Worm (Caenorhabditis elegans) whole organism, young adult: ENCODE data around the gene F49E2.5.

Experiments used
- ama-1 ChIP-seq, 3 experiments: fragments of 150-350 bp in 1 of 3; sonication (generic microtip) in 2 of 3; optimal IDR thresholded peaks; 2 replicates each; lab custom pipeline; 2014 to 2018; ENCODE audit warnings: missing biosample characterization in 2 of 3, missing genetic modification characterization in 2 of 3, missing genetic modification reagents in 2 of 3
- athp-1 ChIP-seq: sonication (generic microtip); optimal IDR thresholded peaks from 2 replicates; lab custom pipeline; 2017; ENCODE audit warnings: mild to moderate bottlenecking, missing genetic modification characterization, missing compliant biosample characterization
- ets-4 ChIP-seq: fragments of 200-800 bp; sonication (Bioruptor generic); optimal IDR thresholded peaks from 2 replicates; lab custom pipeline; 2018; ENCODE audit warnings: mild to moderate bottlenecking, missing genetic modification characterization, missing compliant biosample characterization
- hmg-1.2 ChIP-seq: fragments of 200-800 bp; sonication (Bioruptor generic); IDR thresholded peaks from 2 replicates; pipeline ENCODE4 v1.3.6; 2022; ENCODE audit warnings: missing genetic modification reagents, missing genetic modification characterization, missing compliant biosample characterization
- pbrm-1 ChIP-seq: fragments of 200-800 bp; sonication (Bioruptor generic); IDR thresholded peaks from 2 replicates; pipeline ENCODE4 v1.3.6; 2022; ENCODE audit warnings: missing genetic modification reagents, missing genetic modification characterization, missing compliant biosample characterization
- sea-2 ChIP-seq: fragments of 200-800 bp; sonication (Bioruptor generic); IDR thresholded peaks from 2 replicates; pipeline ENCODE4 v1.3.6; 2022; ENCODE audit warnings: missing genetic modification characterization, missing compliant biosample characterization
- snpc-4 ChIP-seq, 5 experiments: fragments of 150-350 bp in 1 of 5; sonication (generic microtip) in 4 of 5; optimal IDR thresholded peaks; 2 replicates each; lab custom pipeline; 2014 to 2018; ENCODE audit warnings: missing genetic modification characterization in 5 of 5, missing biosample characterization in 3 of 5, antibody characterized with exemption in 2 of 5, mild to moderate bottlenecking in 2 of 5, missing compliant biosample characterization in 2 of 5, missing genotype in 2 of 5, moderate library complexity in 2 of 5, missing genetic modification reagents in 1 of 5
- tbx-9 ChIP-seq: sonication (generic microtip); optimal IDR thresholded peaks from 2 replicates; lab custom pipeline; 2016; ENCODE audit warnings: borderline replicate concordance, missing genetic modification characterization, inconsistent platforms, missing compliant biosample characterization

ce11 chrX:9587642-9588041 is 44.2 kb downstream of the F49E2.5 start, which contains the start of gene gpx-3:
- TF ChIP-seq tbx-9 (tag; lab: Kevin White, UChicago) (no peak), snpc-4 (GFP tag; optimal IDR thresholded peaks at IDR 0.05; lab: Kevin White, UChicago) (no peak), snpc-4 (tag; optimal IDR thresholded peaks at IDR 0.05; lab: Kevin White, UChicago) (no peak), sea-2 (GFP tag; lab: Robert Waterston, UW) (no peak), ama-1 (optimal IDR thresholded peaks at IDR 0.05; lab: Kevin White, UChicago) (no peak), ama-1 (GFP tag; optimal IDR thresholded peaks at IDR 0.05; lab: Kevin White, UChicago) (no peak), athp-1 (no peak), ets-4 (GFP tag; lab: Kevin White, UChicago) (no peak), hmg-1.2 (GFP tag; lab: Robert Waterston, UW) (no peak), pbrm-1 (GFP tag; lab: Robert Waterston, UW) (no peak)
